Worm (Caenorhabditis elegans) whole organism, late embryonic: ENCODE measurements around the gene F59B10.6.
A peak's percentile ranks its signal among the peaks of the same experiment; 100 is the strongest.

Source experiments
- C08G9.2 ChIP-seq: sonication (generic microtip); optimal IDR thresholded peaks from 2 replicates; lab custom pipeline; 2016; ENCODE audit warnings: mild to moderate bottlenecking, missing genetic modification characterization, moderate library complexity, missing compliant biosample characterization
- C38D4.7 ChIP-seq: fragments of 200-800 bp; sonication (Bioruptor generic); optimal IDR thresholded peaks from 2 replicates; lab custom pipeline; 2018; ENCODE audit warnings: mild to moderate bottlenecking, missing genetic modification characterization, moderate library complexity, missing compliant biosample characterization
- F13H6.1 ChIP-seq: sonication (generic microtip); optimal IDR thresholded peaks from 2 replicates; lab custom pipeline; 2016; ENCODE audit warnings: missing genetic modification characterization, missing compliant biosample characterization
- K09A11.1 ChIP-seq: sonication (generic microtip); optimal IDR thresholded peaks from 2 replicates; lab custom pipeline; 2017; ENCODE audit warnings: antibody characterized with exemption, mild to moderate bottlenecking, missing genetic modification characterization, missing compliant biosample characterization; ENCODE audit not compliant: insufficient read depth
- Y22D7AL.16 ChIP-seq: sonication (generic microtip); optimal IDR thresholded peaks from 2 replicates; lab custom pipeline; 2016; ENCODE audit warnings: missing genetic modification characterization, missing compliant biosample characterization
- ceh-18 ChIP-seq: sonication (generic microtip); optimal IDR thresholded peaks from 2 replicates; lab custom pipeline; 2016; ENCODE audit warnings: missing genetic modification characterization, missing compliant biosample characterization
- ceh-22 ChIP-seq: sonication (generic microtip); optimal IDR thresholded peaks from 2 replicates; lab custom pipeline; 2017; ENCODE audit warnings: missing biosample characterization, missing genetic modification characterization
- ceh-24 ChIP-seq: sonication (generic microtip); optimal IDR thresholded peaks from 2 replicates; lab custom pipeline; 2016; ENCODE audit warnings: mild to moderate bottlenecking, missing genetic modification characterization, missing compliant biosample characterization
- ceh-34 ChIP-seq: sonication (generic microtip); optimal IDR thresholded peaks from 2 replicates; lab custom pipeline; 2016; ENCODE audit warnings: mild to moderate bottlenecking, missing genetic modification characterization, missing compliant biosample characterization
- ceh-45 ChIP-seq: fragments of 200-800 bp; sonication (Bioruptor generic); IDR thresholded peaks from 2 replicates; pipeline ENCODE4 v1.3.6; 2022; ENCODE audit warnings: missing genetic modification reagents, missing genetic modification characterization, missing compliant biosample characterization
- ceh-48 ChIP-seq: sonication (generic microtip); optimal IDR thresholded peaks from 2 replicates; lab custom pipeline; 2016; ENCODE audit warnings: missing genetic modification characterization, inconsistent platforms, missing compliant biosample characterization
- che-1 ChIP-seq: sonication (generic microtip); optimal IDR thresholded peaks from 2 replicates; lab custom pipeline; 2016; ENCODE audit warnings: mild to moderate bottlenecking, missing genetic modification characterization, missing compliant biosample characterization
- elt-2 ChIP-seq: sonication (generic microtip); optimal IDR thresholded peaks from 2 replicates; lab custom pipeline; 2016; ENCODE audit warnings: missing genetic modification reagents, missing genetic modification characterization, missing compliant biosample characterization
- ets-4 ChIP-seq: sonication (generic microtip); optimal IDR thresholded peaks from 2 replicates; lab custom pipeline; 2016; ENCODE audit warnings: missing genetic modification characterization, missing compliant biosample characterization
- gmeb-2 ChIP-seq: sonication (generic microtip); optimal IDR thresholded peaks from 2 replicates; lab custom pipeline; 2016; ENCODE audit warnings: missing genetic modification characterization, inconsistent platforms, missing compliant biosample characterization
- hlh-13 ChIP-seq: fragments of 200-800 bp; sonication (Bioruptor generic); optimal IDR thresholded peaks from 2 replicates; lab custom pipeline; 2018; ENCODE audit warnings: mild to moderate bottlenecking, missing genetic modification characterization, missing compliant biosample characterization
- hlh-15 ChIP-seq: sonication (generic microtip); optimal IDR thresholded peaks from 2 replicates; lab custom pipeline; 2016; ENCODE audit warnings: missing genetic modification characterization, missing compliant biosample characterization
- hlh-30 ChIP-seq: sonication (generic microtip); optimal IDR thresholded peaks from 2 replicates; lab custom pipeline; 2017; ENCODE audit warnings: antibody characterized with exemption, missing genetic modification characterization, missing compliant biosample characterization; ENCODE audit not compliant: insufficient read depth
- hlh-6 ChIP-seq: sonication (generic microtip); optimal IDR thresholded peaks from 2 replicates; lab custom pipeline; 2016; ENCODE audit warnings: missing genotype, missing genetic modification characterization, missing compliant biosample characterization
- lim-6 ChIP-seq: sonication (generic microtip); optimal IDR thresholded peaks from 2 replicates; lab custom pipeline; 2016; ENCODE audit warnings: missing genetic modification characterization, missing compliant biosample characterization
- nfya-1 ChIP-seq: sonication (generic microtip); optimal IDR thresholded peaks from 2 replicates; lab custom pipeline; 2017; ENCODE audit warnings: missing genetic modification characterization, mild to moderate bottlenecking, missing compliant biosample characterization, antibody characterized with exemption, moderate library complexity
- odd-2 ChIP-seq: sonication (generic microtip); optimal IDR thresholded peaks from 2 replicates; lab custom pipeline; 2017; ENCODE audit warnings: antibody characterized with exemption, mild to moderate bottlenecking, missing genetic modification characterization, missing compliant biosample characterization
- pat-9 ChIP-seq: fragments of 200-800 bp; sonication (Bioruptor generic); optimal IDR thresholded peaks from 2 replicates; lab custom pipeline; 2018; ENCODE audit warnings: mild to moderate bottlenecking, missing genetic modification characterization, moderate library complexity, missing compliant biosample characterization
- pha-4 ChIP-seq: fragments of 150-350 bp; optimal IDR thresholded peaks from 2 replicates; lab custom pipeline; 2018; ENCODE audit warnings: missing biosample characterization, missing genetic modification reagents, missing genetic modification characterization
- pros-1 ChIP-seq: fragments of 150-350 bp; optimal IDR thresholded peaks from 2 replicates; lab custom pipeline; 2014; ENCODE audit warnings: missing biosample characterization, missing genetic modification reagents, missing genetic modification characterization
- ref-2 ChIP-seq: sonication (generic microtip); optimal IDR thresholded peaks from 2 replicates; lab custom pipeline; 2016; ENCODE audit warnings: missing genetic modification characterization, missing compliant biosample characterization
- sox-2 ChIP-seq: fragments of 200-800 bp; sonication (Bioruptor generic); IDR thresholded peaks from 2 replicates; pipeline ENCODE4 v1.3.6; 2022; ENCODE audit warnings: missing genetic modification reagents, missing genetic modification characterization, missing compliant biosample characterization
- sox-4 ChIP-seq: sonication (generic microtip); optimal IDR thresholded peaks from 2 replicates; lab custom pipeline; 2017; ENCODE audit warnings: mild to moderate bottlenecking, missing genetic modification characterization, inconsistent platforms, missing compliant biosample characterization
- syd-9 ChIP-seq: sonication (generic microtip); optimal IDR thresholded peaks from 2 replicates; lab custom pipeline; 2016; ENCODE audit warnings: mild to moderate bottlenecking, missing genetic modification characterization, moderate library complexity, missing compliant biosample characterization
- tbx-2 ChIP-seq: sonication (generic microtip); optimal IDR thresholded peaks from 2 replicates; lab custom pipeline; 2016; ENCODE audit warnings: missing genetic modification characterization, missing compliant biosample characterization
- tbx-7 ChIP-seq: sonication (generic microtip); optimal IDR thresholded peaks from 2 replicates; lab custom pipeline; 2016; ENCODE audit warnings: missing genotype, missing genetic modification characterization, missing compliant biosample characterization
- unc-42 ChIP-seq: sonication (generic microtip); optimal IDR thresholded peaks from 2 replicates; lab custom pipeline; 2016; ENCODE audit warnings: missing genotype, missing genetic modification characterization, missing compliant biosample characterization
- unc-55 ChIP-seq: sonication (generic microtip); optimal IDR thresholded peaks from 2 replicates; lab custom pipeline; 2017; ENCODE audit warnings: missing biosample characterization, missing genetic modification reagents, missing genetic modification characterization
- unc-86 ChIP-seq: sonication (generic microtip); optimal IDR thresholded peaks from 2 replicates; lab custom pipeline; 2016; ENCODE audit warnings: missing genetic modification characterization, missing compliant biosample characterization
- zip-5 ChIP-seq: sonication (generic microtip); optimal IDR thresholded peaks from 2 replicates; lab custom pipeline; 2016; ENCODE audit warnings: missing genetic modification characterization, missing compliant biosample characterization
- ztf-16 ChIP-seq: sonication (generic microtip); optimal IDR thresholded peaks from 2 replicates; lab custom pipeline; 2017; ENCODE audit warnings: missing genetic modification characterization, missing compliant biosample characterization

F59B10.6 gene

ce11 chrII:10563368-10563767 is 39.1 kb upstream of the F59B10.6 start, which contains the start of gene cdc-48.1 (continued):
- TF ChIP-seq pha-4 (tag; lab: Kevin White, UChicago) (no peak), elt-2 (tag; lab: Kevin White, UChicago) (peak; percentile 96), tbx-7 (peak; percentile 68), gmeb-2 (tag; lab: Kevin White, UChicago) (peak; percentile 77), hlh-15 (tag; lab: Kevin White, UChicago) (peak; percentile 35), pros-1 (tag; lab: Kevin White, UChicago) (peak; percentile 91), ceh-24 (tag; lab: Kevin White, UChicago) (peak; percentile 57), ceh-22 (tag; lab: Kevin White, UChicago) (no peak), F13H6.1 (peak; percentile 85), hlh-6 (tag; lab: Kevin White, UChicago) (peak; percentile 35), sox-2 (peak; percentile 86), ceh-45 (peak; percentile 68; the same call in 1 of the 2 replicates), unc-86 (tag; lab: Kevin White, UChicago) (peak; percentile 97), syd-9 (tag; lab: Kevin White, UChicago) (peak; percentile 94), hlh-30 (tag; lab: Kevin White, UChicago) (peak; percentile 89), ceh-34 (tag; lab: Kevin White, UChicago) (peak; percentile 99)

- TF ChIP-seq Y22D7AL.16 (tag; lab: Kevin White, UChicago) (no peak), ets-4 (tag; lab: Kevin White, UChicago) (no peak), ceh-18 (no peak), syd-9 (tag; lab: Kevin White, UChicago) (no peak), unc-42 (tag; lab: Kevin White, UChicago) (no peak), che-1 (tag; lab: Kevin White, UChicago) (no peak), C38D4.7 (GFP tag; lab: Kevin White, UChicago) (no peak), lim-6 (tag; lab: Kevin White, UChicago) (no peak), hlh-13 (GFP tag; lab: Kevin White, UChicago) (no peak), unc-55 (GFP tag; lab: Kevin White, UChicago) (no peak), sox-4 (no peak), ceh-24 (tag; lab: Kevin White, UChicago) (no peak), zip-5 (tag; lab: Kevin White, UChicago) (no peak)
These were observed 35.5 kb upstream of the F59B10.6 start for ce11 chrII:10559671-10560184.

ce11 chrII:10558962-10559415 is 34.7 kb upstream of the F59B10.6 start:
- no peak for TF ChIP-seq Y22D7AL.16 (tag; lab: Kevin White, UChicago)
- peak; percentile 17 for TF ChIP-seq ceh-18
- TF ChIP-seq ref-2 (tag; lab: Kevin White, UChicago), result peak; percentile 34
- peak; percentile 11 for TF ChIP-seq tbx-2 (tag; lab: Kevin White, UChicago)
- peak; percentile 24 for TF ChIP-seq nfya-1 (tag; lab: Kevin White, UChicago)
- no peak for TF ChIP-seq ceh-22 (tag; lab: Kevin White, UChicago)
- TF ChIP-seq hlh-30 (tag; lab: Kevin White, UChicago), result peak; percentile 85
- TF ChIP-seq hlh-6 (tag; lab: Kevin White, UChicago), result no peak
- TF ChIP-seq sox-2, result no peak
- TF ChIP-seq K09A11.1 (tag; lab: Kevin White, UChicago), result no peak
- TF ChIP-seq unc-42 (tag; lab: Kevin White, UChicago), result peak; percentile 49
- TF ChIP-seq ceh-48 (tag; lab: Kevin White, UChicago), result no peak
- no peak for TF ChIP-seq C08G9.2
- no peak for TF ChIP-seq syd-9 (tag; lab: Kevin White, UChicago)
- TF ChIP-seq pat-9 (tag; lab: Kevin White, UChicago), result no peak
- no peak for TF ChIP-seq pros-1 (tag; lab: Kevin White, UChicago)
- TF ChIP-seq odd-2 (tag; lab: Kevin White, UChicago), result no peak
- no peak for TF ChIP-seq hlh-15 (tag; lab: Kevin White, UChicago)
- TF ChIP-seq ztf-16 (tag; lab: Kevin White, UChicago), result no peak
